Fruit fly (Drosophila melanogaster) whole organism, prepupa: ENCODE data around the gene CG6654.

Source experiments
- CG11762 ChIP-seq: fragments of 200-800 bp; sonication (Bioruptor generic); optimal IDR thresholded peaks from 3 replicates; lab custom pipeline; 2016; ENCODE audit warnings: missing biosample characterization, missing genetic modification characterization; ENCODE audit not compliant: insufficient read depth
- CG1621 ChIP-seq: fragments of 200-800 bp; sonication (Bioruptor generic); optimal IDR thresholded peaks from 3 replicates; lab custom pipeline; 2018; ENCODE audit warnings: missing biosample characterization, mild to moderate bottlenecking, missing genetic modification characterization
- CG3032 ChIP-seq: fragments of 200-800 bp; optimal IDR thresholded peaks from 2 replicates; lab custom pipeline; 2019; ENCODE audit warnings: missing biosample characterization, mild to moderate bottlenecking, missing genetic modification characterization, moderate library complexity
- CG6854 ChIP-seq: fragments of 200-800 bp; sonication (Bioruptor generic); optimal IDR thresholded peaks from 2 replicates; lab custom pipeline; 2017; ENCODE audit warnings: missing biosample characterization, mild to moderate bottlenecking, missing genetic modification characterization
- CG8319 ChIP-seq: fragments of 200-800 bp; sonication (Bioruptor generic); optimal IDR thresholded peaks from 3 replicates; lab custom pipeline; 2016; ENCODE audit warnings: missing biosample characterization, missing genetic modification characterization
- Eip75B ChIP-seq: fragments of 200-800 bp; sonication (Bioruptor generic); optimal IDR thresholded peaks from 3 replicates; lab custom pipeline; 2016; ENCODE audit warnings: missing biosample characterization, missing genetic modification characterization
- Hr39 ChIP-seq: fragments of 200-800 bp; sonication (Bioruptor generic); optimal IDR thresholded peaks from 2 replicates; lab custom pipeline; 2016; ENCODE audit warnings: missing biosample characterization, missing genetic modification characterization
- Lpt ChIP-seq: fragments of 200-800 bp; sonication (Bioruptor generic); optimal IDR thresholded peaks from 3 replicates; lab custom pipeline; 2016; ENCODE audit warnings: missing biosample characterization, missing genetic modification characterization
- Met ChIP-seq: fragments of 200-800 bp; sonication (Bioruptor generic); optimal IDR thresholded peaks from 3 replicates; lab custom pipeline; 2016; ENCODE audit warnings: missing biosample characterization, missing genetic modification characterization
- Smox ChIP-seq: fragments of 200-800 bp; sonication (Bioruptor generic); optimal IDR thresholded peaks from 3 replicates; lab custom pipeline; 2016; ENCODE audit warnings: missing biosample characterization, missing genetic modification characterization
- Sox15 ChIP-seq: fragments of 200-800 bp; sonication (Bioruptor generic); optimal IDR thresholded peaks from 3 replicates; lab custom pipeline; 2016; ENCODE audit warnings: missing biosample characterization, missing genetic modification characterization
- fd85E ChIP-seq: fragments of 200-800 bp; sonication (Bioruptor generic); optimal IDR thresholded peaks from 3 replicates; lab custom pipeline; 2016; ENCODE audit warnings: missing biosample characterization, missing genetic modification characterization
- net ChIP-seq: fragments of 200-800 bp; sonication (Bioruptor generic); optimal IDR thresholded peaks from 3 replicates; lab custom pipeline; 2016; ENCODE audit warnings: missing biosample characterization, missing genetic modification characterization
- svp ChIP-seq: fragments of 200-800 bp; sonication (Bioruptor generic); peaks from one replicate; lab custom pipeline; 2016; ENCODE audit warnings: missing biosample characterization, missing genetic modification characterization

DNA sequence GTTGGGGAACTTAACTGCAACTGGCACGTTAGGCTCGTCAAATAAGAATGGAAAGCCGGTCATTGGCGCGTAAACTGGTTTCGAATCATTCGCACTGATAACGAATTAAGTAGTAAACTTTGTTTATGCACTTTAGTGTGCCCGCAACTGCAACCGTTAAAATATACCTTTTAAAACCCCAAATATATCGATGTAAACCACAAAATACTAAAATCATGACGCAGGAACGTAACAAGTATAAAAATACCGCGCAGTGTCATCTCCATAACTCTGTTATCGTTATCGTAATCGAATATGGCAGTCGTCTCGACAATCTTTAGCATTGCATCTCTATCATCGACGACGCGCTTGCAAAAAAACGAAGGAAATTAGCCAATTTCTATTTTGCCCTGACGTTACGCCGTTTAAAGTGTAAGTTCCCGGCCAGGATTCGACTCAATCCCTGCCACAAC lies 11.8 kb upstream of the CG6654 start, which contains the start of the genes CG31344 and Caf1-55:
- TF ChIP-seq Sox15: no peak
- TF ChIP-seq CG3032 (tag; lab: Kevin White, UChicago): no peak
- no peak for TF ChIP-seq CG8319 (GFP tag; lab: Kevin White, UChicago)
- no peak for TF ChIP-seq svp (GFP tag; lab: Kevin White, UChicago)
- no peak for TF ChIP-seq CG1621
- no peak for TF ChIP-seq Smox (GFP tag; lab: Kevin White, UChicago)
- no peak for TF ChIP-seq net (GFP tag; lab: Kevin White, UChicago)
- TF ChIP-seq Lpt (GFP tag; lab: Kevin White, UChicago): no peak
- no peak for TF ChIP-seq fd85E
- no peak for TF ChIP-seq Hr39
- no peak for TF ChIP-seq CG6854 (GFP tag; lab: Kevin White, UChicago)
- no peak for TF ChIP-seq CG11762 (GFP tag; lab: Kevin White, UChicago)
- TF ChIP-seq Eip75B (GFP tag; lab: Kevin White, UChicago): no peak
- TF ChIP-seq Met (GFP tag; lab: Kevin White, UChicago): no peak
